Worm (Caenorhabditis elegans) whole organism, mixed stage, embryonic: ENCODE data around the gene hot-3.
A peak's percentile ranks its signal among the peaks of the same experiment; 100 is the strongest.

Experiments used
- M03D4.4 ChIP-seq: sonication (generic microtip); optimal IDR thresholded peaks from 2 replicates; lab custom pipeline; 2017; ENCODE audit warnings: mild to moderate bottlenecking, missing genetic modification characterization, missing compliant biosample characterization
- bed-3 ChIP-seq: fragments of 200-800 bp; sonication (Bioruptor generic); optimal IDR thresholded peaks from 3 replicates; lab custom pipeline; 2018; ENCODE audit warnings: mild to moderate bottlenecking, missing genetic modification characterization, moderate library complexity, missing compliant biosample characterization
- blmp-1 ChIP-seq: fragments of 150-350 bp; optimal IDR thresholded peaks from 2 replicates; lab custom pipeline; 2014; ENCODE audit warnings: missing biosample characterization, missing genetic modification characterization
- ceh-39 ChIP-seq: fragments of 150-350 bp; optimal IDR thresholded peaks from 2 replicates; lab custom pipeline; 2014; ENCODE audit warnings: missing biosample characterization, missing genetic modification characterization
- ceh-43 ChIP-seq: fragments of 200-800 bp; sonication (Bioruptor generic); optimal IDR thresholded peaks from 2 replicates; lab custom pipeline; 2018; ENCODE audit warnings: mild to moderate bottlenecking, missing genetic modification characterization, moderate library complexity, missing compliant biosample characterization
- ceh-83 ChIP-seq: fragments of 200-800 bp; sonication (Bioruptor generic); optimal IDR thresholded peaks from 2 replicates; lab custom pipeline; 2018; ENCODE audit warnings: mild to moderate bottlenecking, missing genetic modification characterization, missing compliant biosample characterization
- ces-1 ChIP-seq: fragments of 150-350 bp; optimal IDR thresholded peaks from 2 replicates; lab custom pipeline; 2014; ENCODE audit warnings: missing biosample characterization, missing genetic modification reagents, missing genetic modification characterization
- cnd-1 ChIP-seq: fragments of 200-800 bp; sonication (Bioruptor generic); optimal IDR thresholded peaks from 2 replicates; lab custom pipeline; 2018; ENCODE audit warnings: mild to moderate bottlenecking, missing genetic modification characterization, missing compliant biosample characterization
- drap-1 ChIP-seq: fragments of 200-800 bp; sonication (Bioruptor generic); optimal IDR thresholded peaks from 3 replicates; lab custom pipeline; 2018; ENCODE audit warnings: mild to moderate bottlenecking, missing genetic modification characterization, missing compliant biosample characterization
- elt-1 ChIP-seq: sonication (generic microtip); optimal IDR thresholded peaks from 2 replicates; lab custom pipeline; 2017; ENCODE audit warnings: missing genetic modification characterization, mild to moderate bottlenecking, missing compliant biosample characterization, antibody characterized with exemption, moderate library complexity, borderline replicate concordance; ENCODE audit not compliant: insufficient read depth
- elt-3 ChIP-seq: fragments of 150-350 bp; optimal IDR thresholded peaks from 2 replicates; lab custom pipeline; 2014; ENCODE audit warnings: missing biosample characterization, missing genetic modification characterization
- flh-1 ChIP-seq: fragments of 200-800 bp; sonication (Bioruptor generic); optimal IDR thresholded peaks from 2 replicates; lab custom pipeline; 2018; ENCODE audit warnings: mild to moderate bottlenecking, missing genetic modification characterization, moderate library complexity, missing compliant biosample characterization
- ham-2 ChIP-seq: fragments of 200-800 bp; sonication (Bioruptor generic); optimal IDR thresholded peaks from 2 replicates; lab custom pipeline; 2018; ENCODE audit warnings: mild to moderate bottlenecking, missing genetic modification characterization, missing compliant biosample characterization
- hlh-1 ChIP-seq: fragments of 150-350 bp; optimal IDR thresholded peaks from 2 replicates; lab custom pipeline; 2014; ENCODE audit warnings: missing biosample characterization, missing genetic modification reagents, missing genetic modification characterization
- lin-13 ChIP-seq: fragments of 150-350 bp; optimal IDR thresholded peaks from 2 replicates; lab custom pipeline; 2014; ENCODE audit warnings: missing biosample characterization, missing genetic modification characterization
- lin-32 ChIP-seq: fragments of 200-800 bp; sonication (Bioruptor generic); optimal IDR thresholded peaks from 2 replicates; lab custom pipeline; 2018; ENCODE audit warnings: mild to moderate bottlenecking, missing genetic modification characterization, missing compliant biosample characterization
- lsy-2 ChIP-seq: fragments of 150-350 bp; optimal IDR thresholded peaks from 2 replicates; lab custom pipeline; 2014; ENCODE audit warnings: missing biosample characterization, missing genetic modification characterization
- mab-5 ChIP-seq: fragments of 150-350 bp; optimal IDR thresholded peaks from 2 replicates; lab custom pipeline; 2014; ENCODE audit warnings: missing biosample characterization, missing genetic modification characterization
- mep-1 ChIP-seq: fragments of 150-350 bp; optimal IDR thresholded peaks from 2 replicates; lab custom pipeline; 2017; ENCODE audit warnings: missing biosample characterization, missing genetic modification reagents, missing genetic modification characterization, inconsistent platforms
- mls-2 ChIP-seq: sonication (generic microtip); optimal IDR thresholded peaks from 2 replicates; lab custom pipeline; 2016; ENCODE audit warnings: mild to moderate bottlenecking, missing genetic modification characterization, moderate library complexity, missing compliant biosample characterization
- nhr-12 ChIP-seq: fragments of 150-350 bp; optimal IDR thresholded peaks from 2 replicates; lab custom pipeline; 2014; ENCODE audit warnings: missing biosample characterization, missing genetic modification characterization
- nhr-2 ChIP-seq: fragments of 150-350 bp; optimal IDR thresholded peaks from 2 replicates; lab custom pipeline; 2014; ENCODE audit warnings: missing biosample characterization, missing genetic modification characterization
- nhr-237 ChIP-seq: fragments of 150-350 bp; optimal IDR thresholded peaks from 2 replicates; lab custom pipeline; 2014; ENCODE audit warnings: missing biosample characterization, missing genetic modification characterization
- nhr-28 ChIP-seq: fragments of 150-350 bp; optimal IDR thresholded peaks from 2 replicates; lab custom pipeline; 2014; ENCODE audit warnings: missing biosample characterization, missing genetic modification characterization
- nhr-76 ChIP-seq: sonication (generic microtip); optimal IDR thresholded peaks from 2 replicates; lab custom pipeline; 2017; ENCODE audit warnings: missing biosample characterization, missing genetic modification characterization
- pha-4 ChIP-seq: fragments of 150-350 bp; optimal IDR thresholded peaks from 2 replicates; lab custom pipeline; 2018; ENCODE audit warnings: missing biosample characterization, missing genetic modification reagents, missing genetic modification characterization
- sem-2 ChIP-seq: fragments of 200-800 bp; sonication (Bioruptor generic); optimal IDR thresholded peaks from 2 replicates; lab custom pipeline; 2018; ENCODE audit warnings: mild to moderate bottlenecking, missing genetic modification characterization, missing compliant biosample characterization
- snpc-4 ChIP-seq: fragments of 150-350 bp; optimal IDR thresholded peaks from 2 replicates; lab custom pipeline; 2014; ENCODE audit warnings: missing biosample characterization, missing genetic modification characterization
- sptf-1 ChIP-seq: sonication (generic microtip); optimal IDR thresholded peaks from 2 replicates; lab custom pipeline; 2017; ENCODE audit warnings: mild to moderate bottlenecking, missing genetic modification characterization, moderate library complexity, missing compliant biosample characterization
- tbx-8 ChIP-seq: fragments of 200-800 bp; sonication (Bioruptor generic); optimal IDR thresholded peaks from 2 replicates; lab custom pipeline; 2018; ENCODE audit warnings: mild to moderate bottlenecking, missing genetic modification characterization, moderate library complexity, missing compliant biosample characterization
- unc-120 ChIP-seq: sonication (generic microtip); optimal IDR thresholded peaks from 2 replicates; lab custom pipeline; 2017; ENCODE audit warnings: missing genetic modification characterization, missing compliant biosample characterization; ENCODE audit not compliant: poor library complexity, severe bottlenecking
- unc-39 ChIP-seq: fragments of 150-350 bp; optimal IDR thresholded peaks from 2 replicates; lab custom pipeline; 2014; ENCODE audit warnings: missing biosample characterization, missing genetic modification characterization
- unc-62 ChIP-seq: fragments of 150-350 bp; optimal IDR thresholded peaks from 2 replicates; lab custom pipeline; 2014; ENCODE audit warnings: missing biosample characterization, missing genetic modification reagents, missing genetic modification characterization
- zip-8 ChIP-seq: fragments of 150-350 bp; optimal IDR thresholded peaks from 2 replicates; lab custom pipeline; 2014; ENCODE audit warnings: missing biosample characterization, missing genetic modification characterization
- ztf-11 ChIP-seq: fragments of 150-350 bp; optimal IDR thresholded peaks from 2 replicates; lab custom pipeline; 2014; ENCODE audit warnings: missing biosample characterization, missing genetic modification characterization

The hot-3 gene

ce11 chrII:13931944-13932343 is at the start of gene hot-3:
TSS of gene hot-3 (minus strand) at chrII:13932044.
- no peak for TF ChIP-seq unc-39
- TF ChIP-seq nhr-28 (tag; lab: Kevin White, UChicago), result no peak
- no peak for TF ChIP-seq zip-8 (tag; lab: Kevin White, UChicago)
- no peak for TF ChIP-seq tbx-8
- no peak for TF ChIP-seq sem-2
- no peak for TF ChIP-seq ces-1
- TF ChIP-seq nhr-12 (tag; lab: Kevin White, UChicago), result no peak

ce11 chrII:13981097-13981496 is 49.3 kb upstream of the hot-3 start, which contains the start of gene Y39G8B.9:
TSS of gene Y39G8B.9 (plus strand) at chrII:13981365.
- TF ChIP-seq ces-1, result no peak
- no peak for TF ChIP-seq unc-39
- no peak for TF ChIP-seq zip-8 (tag; lab: Kevin White, UChicago)
- TF ChIP-seq nhr-237 (tag; lab: Kevin White, UChicago), result no peak
- no peak for TF ChIP-seq lin-32 (GFP tag; lab: Kevin White, UChicago)
- TF ChIP-seq M03D4.4 (tag; lab: Kevin White, UChicago), result no peak

ce11 chrII:13979833-13980513 is 48.1 kb upstream of the hot-3 start, which contains the start of gene sre-48:
TSS of gene sre-48 (minus strand) at chrII:13979883.
- no peak for TF ChIP-seq ceh-43 (GFP tag; lab: Kevin White, UChicago)
- no peak for TF ChIP-seq zip-8 (tag; lab: Kevin White, UChicago)
- no peak for TF ChIP-seq unc-39
- no peak for TF ChIP-seq sptf-1 (tag; lab: Kevin White, UChicago)
- TF ChIP-seq nhr-237 (tag; lab: Kevin White, UChicago), result no peak
- TF ChIP-seq drap-1 (GFP tag; lab: Kevin White, UChicago), result no peak
- no peak for TF ChIP-seq nhr-28 (tag; lab: Kevin White, UChicago)
- TF ChIP-seq, all 35 proteins: peak for 0

ce11 chrII:13977701-13978100 is 45.9 kb upstream of the hot-3 start:
- no peak for TF ChIP-seq lin-13 (tag; lab: Kevin White, UChicago)
- TF ChIP-seq mab-5, result no peak

- TF ChIP-seq ceh-83 (GFP tag; lab: Kevin White, UChicago) (peak; percentile 52), snpc-4 (tag; lab: Kevin White, UChicago) (no peak), ham-2 (GFP tag; lab: Kevin White, UChicago) (peak; percentile 67), bed-3 (GFP tag; lab: Kevin White, UChicago) (no peak), M03D4.4 (tag; lab: Kevin White, UChicago) (peak; percentile 34), tbx-8 (peak; percentile 30), ceh-43 (GFP tag; lab: Kevin White, UChicago) (peak; percentile 38), flh-1 (GFP tag; lab: Kevin White, UChicago) (no peak), lsy-2 (tag; lab: Kevin White, UChicago) (peak; percentile 86), lin-13 (tag; lab: Kevin White, UChicago) (peak; percentile 91), ceh-39 (tag; lab: Kevin White, UChicago) (peak; percentile 66), unc-120 (tag; lab: Kevin White, UChicago) (peak; percentile 96), lin-32 (GFP tag; lab: Kevin White, UChicago) (no peak), unc-39 (no peak), mab-5 (no peak), sem-2 (no peak), nhr-76 (no peak), elt-1 (no peak), unc-62 (peak; percentile 13), cnd-1 (tag; lab: Kevin White, UChicago) (peak; percentile 78), drap-1 (GFP tag; lab: Kevin White, UChicago) (peak; percentile 66), nhr-2 (tag; lab: Kevin White, UChicago) (no peak), mls-2 (tag; lab: Kevin White, UChicago) (peak; percentile 70), nhr-237 (tag; lab: Kevin White, UChicago) (peak; percentile 79), nhr-12 (tag; lab: Kevin White, UChicago) (no peak), ces-1 (peak; percentile 55), elt-3 (tag; lab: Kevin White, UChicago) (no peak), ztf-11 (peak; percentile 41), mep-1 (tag; lab: Kevin White, UChicago) (peak; percentile 82), nhr-28 (tag; lab: Kevin White, UChicago) (no peak), hlh-1 (tag; lab: Kevin White, UChicago) (peak; percentile 47), blmp-1 (tag; lab: Kevin White, UChicago) (no peak), pha-4 (tag; lab: Kevin White, UChicago) (peak; percentile 90), zip-8 (tag; lab: Kevin White, UChicago) (no peak), sptf-1 (tag; lab: Kevin White, UChicago) (peak; percentile 82)
Measured at ce11 chrII:13976161-13976560, 44.3 kb upstream of the hot-3 start, which contains the start of gene Y39G8B.2. TSS of gene Y39G8B.2 (minus strand) at chrII:13976221.
